Worm (Caenorhabditis elegans) whole organism, L1 larva: ENCODE measurements around the gene R07E4.1.
A peak's percentile ranks its signal among the peaks of the same experiment; 100 is the strongest.

Experiments used
- C04F5.9 ChIP-seq: sonication (generic microtip); optimal IDR thresholded peaks from 2 replicates; lab custom pipeline; 2016; ENCODE audit warnings: missing genetic modification characterization, missing compliant biosample characterization
- C34B4.2 ChIP-seq: sonication (generic microtip); optimal IDR thresholded peaks from 2 replicates; lab custom pipeline; 2017; ENCODE audit warnings: mild to moderate bottlenecking, missing genetic modification characterization, missing compliant biosample characterization
- Y116A8C.19 ChIP-seq: sonication (generic microtip); optimal IDR thresholded peaks from 2 replicates; lab custom pipeline; 2016; ENCODE audit warnings: missing compliant biosample characterization, missing genetic modification characterization, borderline replicate concordance
- aha-1 ChIP-seq: fragments of 150-350 bp; optimal IDR thresholded peaks from 2 replicates; lab custom pipeline; 2014; ENCODE audit warnings: missing biosample characterization, missing genetic modification characterization
- ama-1 ChIP-seq: fragments of 150-350 bp; optimal IDR thresholded peaks from 2 replicates; lab custom pipeline; 2014
- blmp-1 ChIP-seq: fragments of 150-350 bp; optimal IDR thresholded peaks from 2 replicates; lab custom pipeline; 2014; ENCODE audit warnings: missing biosample characterization, missing genetic modification characterization
- ceh-82 ChIP-seq, 3 experiments: fragments of 150-350 bp in 1 of 3; sonication (generic microtip) in 2 of 3; optimal IDR thresholded peaks; 2 replicates each; lab custom pipeline; 2014 to 2017; ENCODE audit warnings: missing biosample characterization in 3 of 3, missing genetic modification characterization in 3 of 3
- ceh-90 ChIP-seq: sonication (generic microtip); optimal IDR thresholded peaks from 2 replicates; lab custom pipeline; 2016; ENCODE audit warnings: missing genetic modification characterization, missing compliant biosample characterization
- ces-1 ChIP-seq: fragments of 150-350 bp; optimal IDR thresholded peaks from 2 replicates; lab custom pipeline; 2014; ENCODE audit warnings: missing biosample characterization, missing genetic modification reagents, missing genetic modification characterization
- dpl-1 ChIP-seq, 3 experiments: fragments of 150-350 bp in 2 of 3; sonication (generic microtip) in 1 of 3; optimal IDR thresholded peaks; 2 replicates each; lab custom pipeline; 2014 to 2017; ENCODE audit warnings: missing biosample characterization in 3 of 3, missing genetic modification characterization in 3 of 3, missing genetic modification reagents in 3 of 3
- dsc-1 ChIP-seq: sonication (generic microtip); optimal IDR thresholded peaks from 2 replicates; lab custom pipeline; 2016; ENCODE audit warnings: mild to moderate bottlenecking, missing genetic modification characterization, missing compliant biosample characterization
- efl-1 ChIP-seq, 4 experiments: fragments of 150-350 bp; optimal IDR thresholded peaks in 3 of 4; peaks in 1 of 4; 1 replicate in 1 of 4; 2 replicates in 3 of 4; lab custom pipeline; 2014; ENCODE audit warnings: missing biosample characterization in 2 of 4, missing genetic modification characterization in 2 of 4, missing genetic modification reagents in 2 of 4
- egl-13 ChIP-seq: sonication (generic microtip); optimal IDR thresholded peaks from 2 replicates; lab custom pipeline; 2016; ENCODE audit warnings: missing genotype, missing genetic modification reagents, missing genetic modification characterization, missing compliant biosample characterization
- ets-5 ChIP-seq: fragments of 200-800 bp; sonication (Bioruptor generic); IDR thresholded peaks from 2 replicates; pipeline ENCODE4 v1.3.6; 2022; ENCODE audit warnings: missing genetic modification characterization, missing compliant biosample characterization
- fkh-8 ChIP-seq: sonication (generic microtip); optimal IDR thresholded peaks from 2 replicates; lab custom pipeline; 2016; ENCODE audit warnings: mild to moderate bottlenecking, missing genetic modification characterization, missing compliant biosample characterization
- hlh-4 ChIP-seq: sonication (generic microtip); optimal IDR thresholded peaks from 2 replicates; lab custom pipeline; 2016; ENCODE audit warnings: mild to moderate bottlenecking, missing genetic modification characterization, missing compliant biosample characterization
- hpl-2 ChIP-seq: fragments of 150-350 bp; optimal IDR thresholded peaks from 2 replicates; lab custom pipeline; 2014; ENCODE audit warnings: missing biosample characterization, missing genetic modification reagents, missing genetic modification characterization
- isw-1 ChIP-seq: fragments of 200-800 bp; sonication (Bioruptor generic); IDR thresholded peaks from 2 replicates; pipeline ENCODE4 v1.3.6; 2022; ENCODE audit warnings: missing genetic modification characterization, missing compliant biosample characterization
- jun-1 ChIP-seq: fragments of 150-350 bp; optimal IDR thresholded peaks from 2 replicates; lab custom pipeline; 2014; ENCODE audit warnings: missing biosample characterization, missing genetic modification reagents, missing genetic modification characterization
- lin-15B ChIP-seq: fragments of 150-350 bp; sonication (generic microtip); optimal IDR thresholded peaks from 3 replicates; lab custom pipeline; 2014; ENCODE audit warnings: missing biosample characterization, missing genetic modification characterization
- lir-3 ChIP-seq: sonication (generic microtip); optimal IDR thresholded peaks from 2 replicates; lab custom pipeline; 2016; ENCODE audit warnings: mild to moderate bottlenecking, missing genetic modification characterization, moderate library complexity, missing compliant biosample characterization; ENCODE audit not compliant: poor library complexity
- mef-2 ChIP-seq: fragments of 150-350 bp; optimal IDR thresholded peaks from 2 replicates; lab custom pipeline; 2014; ENCODE audit warnings: missing biosample characterization, missing genetic modification characterization
- nhr-11 ChIP-seq: fragments of 150-350 bp; optimal IDR thresholded peaks from 2 replicates; lab custom pipeline; 2014; ENCODE audit warnings: missing biosample characterization, missing genetic modification characterization
- nhr-12 ChIP-seq: sonication (generic microtip); optimal IDR thresholded peaks from 2 replicates; lab custom pipeline; 2017; ENCODE audit warnings: missing biosample characterization, missing genetic modification characterization
- nhr-28 ChIP-seq: fragments of 150-350 bp; optimal IDR thresholded peaks from 2 replicates; lab custom pipeline; 2014; ENCODE audit warnings: missing biosample characterization, missing genetic modification characterization
- nhr-76 ChIP-seq: sonication (generic microtip); optimal IDR thresholded peaks from 2 replicates; lab custom pipeline; 2017; ENCODE audit warnings: missing biosample characterization, missing genetic modification characterization
- nhr-77 ChIP-seq: fragments of 150-350 bp; optimal IDR thresholded peaks from 2 replicates; lab custom pipeline; 2014; ENCODE audit warnings: missing biosample characterization, missing genetic modification characterization
- nhr-85 ChIP-seq: sonication (generic microtip); peaks from one replicate; lab custom pipeline; 2016; ENCODE audit warnings: missing genetic modification characterization, inconsistent platforms, missing compliant biosample characterization
- nhr-90 ChIP-seq: sonication (generic microtip); optimal IDR thresholded peaks from 2 replicates; lab custom pipeline; 2016; ENCODE audit warnings: mild to moderate bottlenecking, missing genetic modification characterization, missing compliant biosample characterization; ENCODE audit not compliant: poor library complexity
- pag-3 ChIP-seq: sonication (generic microtip); optimal IDR thresholded peaks from 2 replicates; lab custom pipeline; 2017; ENCODE audit warnings: missing genetic modification characterization, mild to moderate bottlenecking, missing compliant biosample characterization, antibody characterized with exemption, borderline replicate concordance; ENCODE audit not compliant: insufficient read depth
- pax-3 ChIP-seq: fragments of 200-800 bp; sonication (Bioruptor generic); optimal IDR thresholded peaks from 2 replicates; lab custom pipeline; 2018; ENCODE audit warnings: mild to moderate bottlenecking, missing genetic modification characterization, moderate library complexity, missing compliant biosample characterization
- skn-1 ChIP-seq: fragments of 150-350 bp; optimal IDR thresholded peaks from 2 replicates; lab custom pipeline; 2014; ENCODE audit warnings: missing biosample characterization, missing genetic modification characterization
- snpc-4 ChIP-seq: fragments of 150-350 bp; optimal IDR thresholded peaks from 2 replicates; lab custom pipeline; 2014; ENCODE audit warnings: missing biosample characterization, missing genetic modification characterization
- sox-4 ChIP-seq: sonication (generic microtip); optimal IDR thresholded peaks from 2 replicates; lab custom pipeline; 2016; ENCODE audit warnings: missing genetic modification characterization, missing compliant biosample characterization
- swsn-7 ChIP-seq: sonication (generic microtip); optimal IDR thresholded peaks from 2 replicates; lab custom pipeline; 2016; ENCODE audit warnings: missing genetic modification characterization, missing compliant biosample characterization
- unc-30 ChIP-seq: sonication (generic microtip); optimal IDR thresholded peaks from 2 replicates; lab custom pipeline; 2017; ENCODE audit warnings: missing biosample characterization, missing genetic modification characterization
- unc-62 ChIP-seq: fragments of 150-350 bp; optimal IDR thresholded peaks from 2 replicates; lab custom pipeline; 2014; ENCODE audit warnings: missing biosample characterization, missing genetic modification reagents, missing genetic modification characterization
- unc-86 ChIP-seq: sonication (generic microtip); optimal IDR thresholded peaks from 2 replicates; lab custom pipeline; 2016; ENCODE audit warnings: missing genetic modification characterization, missing compliant biosample characterization
- vab-15 ChIP-seq: sonication (generic microtip); optimal IDR thresholded peaks from 2 replicates; lab custom pipeline; 2017; ENCODE audit warnings: missing genotype, mild to moderate bottlenecking, missing genetic modification characterization, missing compliant biosample characterization
- xbp-1 ChIP-seq: sonication (generic microtip); optimal IDR thresholded peaks from 2 replicates; lab custom pipeline; 2016; ENCODE audit warnings: missing genetic modification characterization, missing compliant biosample characterization
- zag-1 ChIP-seq: fragments of 150-350 bp; optimal IDR thresholded peaks from 2 replicates; lab custom pipeline; 2014; ENCODE audit warnings: missing biosample characterization, missing genetic modification characterization

The R07E4.1 gene

ce11 chrX:5992770-5993169, 33.9 kb downstream of the R07E4.1 start, which contains the start of gene F22F4.5:
Gene F22F4.5 (minus strand): TSS chrX:5992870.
- TF ChIP-seq unc-30 (no peak), nhr-11 (no peak), efl-1 (optimal IDR thresholded peaks at IDR 0.05; lab: Kevin White, UChicago) (no peak), efl-1 (GFP tag; optimal IDR thresholded peaks at IDR 0.05 in 1 of 2; lab: Kevin White, UChicago) (peak in 1 of 2 experiments; percentile 33)

- no peak for TF ChIP-seq Y116A8C.19 (tag; lab: Kevin White, UChicago)
- no peak for TF ChIP-seq sox-4 (tag; lab: Kevin White, UChicago)
- no peak for TF ChIP-seq nhr-85 (tag; lab: Kevin White, UChicago)
- no peak for TF ChIP-seq isw-1
- no peak for TF ChIP-seq fkh-8 (tag; lab: Kevin White, UChicago)
- TF ChIP-seq dsc-1 (tag; lab: Kevin White, UChicago), result no peak
- TF ChIP-seq xbp-1 (tag; lab: Kevin White, UChicago), result no peak
- no peak for TF ChIP-seq pax-3 (tag; lab: Kevin White, UChicago)
- no peak for TF ChIP-seq ets-5 (GFP tag; lab: Robert Waterston, UW)
- TF ChIP-seq aha-1 (tag; lab: Kevin White, UChicago), result no peak
- TF ChIP-seq swsn-7 (tag; lab: Kevin White, UChicago), result no peak
Measured at ce11 chrX:5994004-5994403, 35.1 kb downstream of the R07E4.1 start.

ce11 chrX:5995613-5996206, 36.8 kb downstream of the R07E4.1 start, which contains the start of gene inx-3:
Gene inx-3 (plus strand): TSS chrX:5996156.
- TF ChIP-seq pax-3 (tag; lab: Kevin White, UChicago) (no peak), jun-1 (no peak), dpl-1 (GFP tag; optimal IDR thresholded peaks at IDR 0.05; lab: Kevin White, UChicago) (no peak), lir-3 (no peak), ceh-90 (no peak), C34B4.2 (tag; lab: Kevin White, UChicago) (no peak), swsn-7 (tag; lab: Kevin White, UChicago) (no peak), unc-86 (tag; lab: Kevin White, UChicago) (no peak), zag-1 (no peak), efl-1 (optimal IDR thresholded peaks at IDR 0.05; lab: Kevin White, UChicago) (no peak), efl-1 (GFP tag; optimal IDR thresholded peaks at IDR 0.05 in 1 of 2; lab: Kevin White, UChicago) (no peak), lin-15B (tag; lab: Kevin White, UChicago) (no peak), nhr-28 (no peak), skn-1 (no peak)

- TF ChIP-seq hpl-2 (no peak), nhr-90 (tag; lab: Kevin White, UChicago) (no peak), pax-3 (tag; lab: Kevin White, UChicago) (no peak), ama-1 (no peak), lir-3 (no peak), efl-1 (optimal IDR thresholded peaks at IDR 0.05; lab: Kevin White, UChicago) (no peak), efl-1 (GFP tag; optimal IDR thresholded peaks at IDR 0.05 in 1 of 2; lab: Kevin White, UChicago) (no peak), ceh-82 (tag; optimal IDR thresholded peaks at IDR 0.05; lab: Kevin White, UChicago) (no peak), nhr-77 (tag; lab: Kevin White, UChicago) (no peak), isw-1 (no peak), egl-13 (tag; lab: Kevin White, UChicago) (no peak), dsc-1 (tag; lab: Kevin White, UChicago) (no peak), Y116A8C.19 (tag; lab: Kevin White, UChicago) (no peak), C34B4.2 (tag; lab: Kevin White, UChicago) (no peak), C04F5.9 (no peak), unc-62 (GFP tag; lab: Kevin White, UChicago) (no peak)
- TF ChIP-seq, all 84 proteins: peak for 0
Measured at ce11 chrX:5999103-5999554, 40.2 kb downstream of the R07E4.1 start, which contains the start of gene F22F4.9. Gene F22F4.9 (minus strand): TSS chrX:5999504.

ce11 chrX:6001432-6001831, 42.5 kb downstream of the R07E4.1 start, which contains the start of gene F22F4.4:
Gene F22F4.4 (minus strand): TSS chrX:6001532.
- TF ChIP-seq C34B4.2 (tag; lab: Kevin White, UChicago) (no peak), unc-86 (tag; lab: Kevin White, UChicago) (no peak), ces-1 (GFP tag; lab: Kevin White, UChicago) (no peak), pag-3 (tag; lab: Kevin White, UChicago) (no peak), nhr-76 (tag; lab: Kevin White, UChicago) (no peak), nhr-12 (tag; lab: Kevin White, UChicago) (no peak), mef-2 (tag; lab: Kevin White, UChicago) (no peak), isw-1 (no peak), efl-1 (optimal IDR thresholded peaks at IDR 0.05; lab: Kevin White, UChicago) (no peak), efl-1 (GFP tag; optimal IDR thresholded peaks at IDR 0.05 in 1 of 2; lab: Kevin White, UChicago) (no peak), hlh-4 (no peak), dsc-1 (tag; lab: Kevin White, UChicago) (no peak), vab-15 (tag; lab: Kevin White, UChicago) (no peak), Y116A8C.19 (tag; lab: Kevin White, UChicago) (no peak), xbp-1 (tag; lab: Kevin White, UChicago) (no peak), ceh-90 (no peak), lir-3 (no peak), swsn-7 (tag; lab: Kevin White, UChicago) (no peak), snpc-4 (tag; lab: Kevin White, UChicago) (no peak), blmp-1 (tag; lab: Kevin White, UChicago) (no peak)
